Fruit fly (Drosophila melanogaster) whole organism, prepupa: Measurements from ENCODE around the gene MFS9.

ENCODE experiments used
- Blimp-1 ChIP-seq: fragments of 200-800 bp; sonication (Bioruptor generic); optimal IDR thresholded peaks from 3 replicates; lab custom pipeline; 2017; ENCODE audit warnings: missing biosample characterization, missing genetic modification characterization, mild to moderate bottlenecking, moderate library complexity, missing genetic modification reagents
- CG11762 ChIP-seq: fragments of 200-800 bp; sonication (Bioruptor generic); optimal IDR thresholded peaks from 3 replicates; lab custom pipeline; 2016; ENCODE audit warnings: missing biosample characterization, missing genetic modification characterization; ENCODE audit not compliant: insufficient read depth
- CG15336 ChIP-seq: fragments of 200-800 bp; sonication (Bioruptor generic); IDR thresholded peaks from 2 replicates; pipeline ENCODE4 v1.3.6; 2022; ENCODE audit warnings: missing biosample characterization, missing genetic modification characterization
- CG1621 ChIP-seq: fragments of 200-800 bp; sonication (Bioruptor generic); optimal IDR thresholded peaks from 3 replicates; lab custom pipeline; 2018; ENCODE audit warnings: missing biosample characterization, mild to moderate bottlenecking, missing genetic modification characterization
- CG32006 ChIP-seq: fragments of 200-800 bp; sonication (Bioruptor generic); optimal IDR thresholded peaks from 3 replicates; lab custom pipeline; 2017; ENCODE audit warnings: missing biosample characterization, mild to moderate bottlenecking, missing genetic modification characterization
- CG34406 ChIP-seq: fragments of 200-800 bp; sonication (Bioruptor generic); optimal IDR thresholded peaks from 3 replicates; lab custom pipeline; 2016; ENCODE audit warnings: missing biosample characterization, missing genetic modification characterization
- CG4318 ChIP-seq: fragments of 200-800 bp; sonication (Bioruptor generic); optimal IDR thresholded peaks from 3 replicates; lab custom pipeline; 2017; ENCODE audit warnings: missing biosample characterization, mild to moderate bottlenecking, missing genetic modification characterization
- CG6276 ChIP-seq: fragments of 200-800 bp; sonication (Bioruptor generic); optimal IDR thresholded peaks from 2 replicates; lab custom pipeline; 2017; ENCODE audit warnings: missing biosample characterization, mild to moderate bottlenecking, missing genetic modification characterization
- CG7368 ChIP-seq: fragments of 200-800 bp; sonication (Bioruptor generic); optimal IDR thresholded peaks from 3 replicates; lab custom pipeline; 2016; ENCODE audit warnings: missing biosample characterization, missing genetic modification characterization
- CG8119 ChIP-seq: fragments of 200-800 bp; sonication (Bioruptor generic); IDR thresholded peaks from 3 replicates; pipeline ENCODE4 v1.3.6; 2022; ENCODE audit warnings: missing biosample characterization, missing genetic modification characterization
- CG8632 ChIP-seq: fragments of 200-800 bp; sonication (Bioruptor generic); optimal IDR thresholded peaks from 3 replicates; lab custom pipeline; 2016; ENCODE audit warnings: missing biosample characterization, missing genetic modification characterization
- CG9139 ChIP-seq: fragments of 200-800 bp; sonication (Bioruptor generic); optimal IDR thresholded peaks from 3 replicates; lab custom pipeline; 2017; ENCODE audit warnings: missing biosample characterization, mild to moderate bottlenecking, missing genetic modification characterization
- Eip75B ChIP-seq: fragments of 200-800 bp; sonication (Bioruptor generic); optimal IDR thresholded peaks from 3 replicates; lab custom pipeline; 2016; ENCODE audit warnings: missing biosample characterization, missing genetic modification characterization
- Eip93F ChIP-seq: fragments of 200-800 bp; sonication (Bioruptor generic); optimal IDR thresholded peaks from 2 replicates; lab custom pipeline; 2016; ENCODE audit warnings: missing biosample characterization, mild to moderate bottlenecking, missing genetic modification characterization
- Ets21C ChIP-seq: fragments of 200-800 bp; sonication (Bioruptor generic); optimal IDR thresholded peaks from 3 replicates; lab custom pipeline; 2016; ENCODE audit warnings: missing biosample characterization, missing genetic modification characterization
- Gug ChIP-seq: fragments of 200-800 bp; sonication (Bioruptor generic); IDR thresholded peaks from 2 replicates; pipeline ENCODE4 v1.3.6; 2022; ENCODE audit warnings: missing biosample characterization, missing genetic modification characterization
- Hr38 ChIP-seq: sonication (Bioruptor generic); optimal IDR thresholded peaks from 2 replicates; lab custom pipeline; 2016; ENCODE audit warnings: missing biosample characterization, missing genetic modification characterization
- Hr39 ChIP-seq: fragments of 200-800 bp; sonication (Bioruptor generic); optimal IDR thresholded peaks from 2 replicates; lab custom pipeline; 2016; ENCODE audit warnings: missing biosample characterization, missing genetic modification characterization
- Hr4 ChIP-seq: fragments of 200-800 bp; sonication (Bioruptor generic); optimal IDR thresholded peaks from 3 replicates; lab custom pipeline; 2016; ENCODE audit warnings: missing biosample characterization, missing genetic modification characterization
- Met ChIP-seq: fragments of 200-800 bp; sonication (Bioruptor generic); optimal IDR thresholded peaks from 3 replicates; lab custom pipeline; 2016; ENCODE audit warnings: missing biosample characterization, missing genetic modification characterization
- OdsH ChIP-seq: fragments of 200-800 bp; sonication (Bioruptor generic); optimal IDR thresholded peaks from 3 replicates; lab custom pipeline; 2016; ENCODE audit warnings: missing biosample characterization, missing genetic modification characterization
- Smox ChIP-seq: fragments of 200-800 bp; sonication (Bioruptor generic); optimal IDR thresholded peaks from 3 replicates; lab custom pipeline; 2016; ENCODE audit warnings: missing biosample characterization, missing genetic modification characterization
- Sox102F ChIP-seq: fragments of 200-800 bp; sonication (Bioruptor generic); optimal IDR thresholded peaks from 2 replicates; lab custom pipeline; 2016; ENCODE audit warnings: missing biosample characterization, mild to moderate bottlenecking, missing genetic modification characterization
- Sox15 ChIP-seq: fragments of 200-800 bp; sonication (Bioruptor generic); optimal IDR thresholded peaks from 3 replicates; lab custom pipeline; 2016; ENCODE audit warnings: missing biosample characterization, missing genetic modification characterization
- achi ChIP-seq: fragments of 200-800 bp; sonication (Bioruptor generic); optimal IDR thresholded peaks from 3 replicates; lab custom pipeline; 2016; ENCODE audit warnings: missing biosample characterization, missing genetic modification characterization
- acj6 ChIP-seq: fragments of 200-800 bp; sonication (Bioruptor generic); optimal IDR thresholded peaks from 3 replicates; lab custom pipeline; 2016; ENCODE audit warnings: missing biosample characterization, missing genetic modification characterization
- cyc ChIP-seq: fragments of 200-800 bp; sonication (Bioruptor generic); optimal IDR thresholded peaks from 3 replicates; lab custom pipeline; 2016; ENCODE audit warnings: missing biosample characterization, missing genetic modification characterization
- dac ChIP-seq: fragments of 200-800 bp; sonication (Bioruptor generic); optimal IDR thresholded peaks from 2 replicates; lab custom pipeline; 2017; ENCODE audit warnings: missing biosample characterization, mild to moderate bottlenecking, missing genetic modification characterization
- dsx ChIP-seq: fragments of 200-800 bp; optimal IDR thresholded peaks from 3 replicates; lab custom pipeline; 2019; ENCODE audit warnings: missing biosample characterization, mild to moderate bottlenecking, missing genetic modification characterization, moderate library complexity; ENCODE audit not compliant: poor library complexity, severe bottlenecking
- esn ChIP-seq: fragments of 200-800 bp; sonication (Bioruptor generic); optimal IDR thresholded peaks from 2 replicates; lab custom pipeline; 2016; ENCODE audit warnings: missing biosample characterization, mild to moderate bottlenecking, missing genetic modification characterization, moderate library complexity
- fd59A ChIP-seq: fragments of 200-800 bp; sonication (Bioruptor generic); optimal IDR thresholded peaks from 2 replicates; lab custom pipeline; 2017; ENCODE audit warnings: missing biosample characterization, mild to moderate bottlenecking, missing genetic modification characterization, missing genetic modification reagents
- fkh ChIP-seq: fragments of 200-800 bp; sonication (Bioruptor generic); optimal IDR thresholded peaks from 3 replicates; lab custom pipeline; 2017; ENCODE audit warnings: missing biosample characterization, mild to moderate bottlenecking, missing genetic modification characterization, moderate library complexity
- lz ChIP-seq: fragments of 200-800 bp; sonication (Bioruptor generic); optimal IDR thresholded peaks from 3 replicates; lab custom pipeline; 2016; ENCODE audit warnings: missing biosample characterization, missing genetic modification characterization
- pdm3 ChIP-seq: fragments of 200-800 bp; sonication (Bioruptor generic); optimal IDR thresholded peaks from 3 replicates; lab custom pipeline; 2016; ENCODE audit warnings: missing biosample characterization, missing genetic modification characterization
- salr ChIP-seq, 2 experiments: fragments of 200-800 bp; sonication (Bioruptor generic); optimal IDR thresholded peaks; 3 replicates each; lab custom pipeline; 2016 to 2018; ENCODE audit warnings: missing biosample characterization in 2 of 2, missing genetic modification characterization in 2 of 2, mild to moderate bottlenecking in 1 of 2
- spab ChIP-seq: fragments of 200-800 bp; sonication (Bioruptor generic); optimal IDR thresholded peaks from 2 replicates; lab custom pipeline; 2017; ENCODE audit warnings: missing biosample characterization, mild to moderate bottlenecking, missing genetic modification characterization, missing genetic modification reagents
- svp ChIP-seq: fragments of 200-800 bp; sonication (Bioruptor generic); peaks from one replicate; lab custom pipeline; 2016; ENCODE audit warnings: missing biosample characterization, missing genetic modification characterization

The MFS9 gene

DNA sequence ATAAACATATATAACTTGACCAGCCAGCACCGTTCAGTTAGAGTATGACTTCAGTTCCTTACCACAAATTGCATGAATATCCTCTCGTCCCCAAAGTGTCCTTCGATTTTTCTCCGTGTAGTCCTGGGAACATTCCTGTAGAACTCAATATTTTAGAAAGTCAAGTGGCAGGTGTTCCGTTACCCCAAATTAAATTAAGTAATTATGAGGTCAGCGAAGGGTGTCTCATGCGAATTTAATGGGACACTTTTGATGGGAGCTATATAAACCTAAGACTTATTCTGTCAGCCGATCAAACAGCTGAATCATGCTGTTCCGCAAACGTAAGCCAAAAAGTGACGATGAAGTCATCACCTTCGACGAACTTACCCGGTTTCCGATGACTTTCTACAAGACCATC lies 7.8 kb downstream of the MFS9 start, which contains the start of gene Or92a:
Gene Or92a, plus strand, starts transcription at position 301 of the 400 bp plus-strand sequence.
- TF ChIP-seq CG7368 (GFP tag; lab: Kevin White, UChicago) (no peak), CG6276 (no peak), achi (GFP tag; lab: Kevin White, UChicago) (no peak), OdsH (no peak), CG15336 (GFP tag; lab: Robert Waterston, UW) (no peak), Gug (GFP tag; lab: Robert Waterston, UW) (no peak), Hr39 (GFP tag; lab: Kevin White, UChicago) (no peak), CG1621 (no peak)

DNA sequence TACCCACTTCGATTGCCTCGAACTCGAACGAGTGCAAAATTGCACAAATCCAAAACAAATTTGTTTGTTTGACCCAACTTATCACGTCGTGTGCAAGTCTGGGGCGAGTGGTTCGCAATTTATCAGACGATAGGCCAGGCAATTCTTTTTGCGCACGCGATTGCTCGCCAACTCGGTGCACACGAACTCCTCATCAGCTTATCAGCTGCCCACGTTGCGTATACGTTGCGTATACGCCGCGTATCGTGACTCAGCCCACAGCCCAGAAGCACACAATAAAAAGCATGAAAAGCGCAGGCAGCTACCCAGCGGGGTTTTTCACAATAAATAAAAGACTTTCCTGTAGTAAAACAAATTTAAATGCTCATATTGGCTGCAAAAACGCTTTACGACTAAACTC lies 8.6 kb downstream of the MFS9 start, which contains the start of gene MtnB:
Gene MtnB, minus strand, starts transcription at position 101 of the 400 bp plus-strand sequence.
- TF ChIP-seq Eip93F (GFP tag; lab: Kevin White, UChicago), result no peak
- no peak for TF ChIP-seq Smox (GFP tag; lab: Kevin White, UChicago)
- TF ChIP-seq CG8119 (GFP tag; lab: Robert Waterston, UW), result no peak
- TF ChIP-seq CG32006 (GFP tag; lab: Kevin White, UChicago), result no peak
- TF ChIP-seq spab (GFP tag; lab: Kevin White, UChicago), result no peak
- TF ChIP-seq fd59A, result no peak
- no peak for TF ChIP-seq Sox102F (GFP tag; lab: Kevin White, UChicago)
- TF ChIP-seq svp (GFP tag; lab: Kevin White, UChicago), result no peak
- TF ChIP-seq dac (GFP tag; lab: Kevin White, UChicago), result no peak
- no peak for TF ChIP-seq Hr4 (GFP tag; lab: Kevin White, UChicago)
- no peak for TF ChIP-seq dsx (GFP tag; lab: Kevin White, UChicago)
- TF ChIP-seq Sox15 (GFP tag; lab: Kevin White, UChicago), result no peak
- TF ChIP-seq Hr38 (GFP tag; lab: Kevin White, UChicago), result no peak
- no peak for TF ChIP-seq Blimp-1 (GFP tag; lab: Kevin White, UChicago)
- no peak for TF ChIP-seq Ets21C

DNA sequence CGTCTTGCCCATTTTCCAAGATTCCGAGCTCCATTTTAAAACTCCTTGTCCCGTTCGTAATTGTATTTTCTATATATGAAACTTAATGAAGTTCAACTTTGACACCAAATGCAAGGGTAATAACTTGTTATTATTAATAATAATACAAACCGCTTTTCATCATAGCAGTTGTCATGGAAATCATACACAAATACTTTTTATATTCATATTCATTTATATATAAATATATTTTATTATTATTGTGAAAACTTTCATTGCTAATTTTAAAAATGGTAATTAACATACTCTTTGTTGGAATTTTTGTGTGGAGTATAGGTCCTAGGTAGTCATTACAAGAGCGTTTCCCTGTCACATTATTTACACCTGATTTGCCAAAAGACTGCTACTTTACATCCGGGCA lies 10.4 kb downstream of the MFS9 start, which contains the start of gene CG46441:
Gene CG46441, minus strand, starts transcription at position 101 of the 400 bp plus-strand sequence.
- TF ChIP-seq achi (GFP tag; lab: Kevin White, UChicago) (no peak), CG4318 (GFP tag; lab: Kevin White, UChicago) (no peak), CG1621 (no peak), esn (no peak), acj6 (GFP tag; lab: Kevin White, UChicago) (no peak), CG9139 (GFP tag; lab: Kevin White, UChicago) (no peak), Hr39 (GFP tag; lab: Kevin White, UChicago) (no peak), pdm3 (GFP tag; lab: Kevin White, UChicago) (no peak), cyc (GFP tag; lab: Kevin White, UChicago) (no peak), CG11762 (no peak), CG8632 (GFP tag; lab: Kevin White, UChicago) (no peak), CG32006 (GFP tag; lab: Kevin White, UChicago) (no peak), fkh (GFP tag; lab: Kevin White, UChicago) (no peak), salr (GFP tag; optimal IDR thresholded peaks at IDR 0.05; lab: Kevin White, UChicago) (no peak)
- TF ChIP-seq, all 60 proteins: peak for 0

DNA sequence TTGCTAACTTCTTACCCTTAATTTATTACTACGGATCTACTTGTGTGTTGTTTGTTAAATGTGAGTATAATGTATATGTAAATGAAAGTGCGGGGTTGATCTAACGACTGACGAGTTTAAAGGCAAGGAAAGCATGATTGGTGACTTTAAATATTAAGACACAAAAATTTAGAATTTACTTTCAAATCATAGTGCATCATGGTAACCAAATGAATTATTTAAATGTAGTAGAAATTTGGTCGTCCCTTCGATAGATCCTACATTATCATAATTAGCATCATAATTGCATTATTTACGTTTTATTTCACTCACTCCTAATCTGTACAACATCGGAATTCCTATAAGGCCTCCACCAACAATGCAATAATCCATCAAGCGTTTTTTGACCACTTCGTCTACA lies 10.9 kb downstream of the MFS9 start, which contains the start of gene Dic2:
Gene Dic2, minus strand, starts transcription at position 101 of the 400 bp plus-strand sequence.
- TF ChIP-seq lz (GFP tag; lab: Kevin White, UChicago), result no peak
- TF ChIP-seq esn, result no peak
- TF ChIP-seq Eip75B (GFP tag; lab: Kevin White, UChicago), result no peak
- no peak for TF ChIP-seq Met (GFP tag; lab: Kevin White, UChicago)
- no peak for TF ChIP-seq spab (GFP tag; lab: Kevin White, UChicago)
- no peak for TF ChIP-seq dsx (GFP tag; lab: Kevin White, UChicago)
- TF ChIP-seq CG34406 (GFP tag; lab: Kevin White, UChicago), result no peak
